Worm (Caenorhabditis elegans) whole organism, L4/young adult: Measurements from ENCODE around the gene C13F10.1.

ENCODE experiments used
- W03F9.2 ChIP-seq: fragments of 150-350 bp; optimal IDR thresholded peaks from 2 replicates; lab custom pipeline; 2014; ENCODE audit warnings: missing biosample characterization, missing genetic modification characterization
- him-1 ChIP-seq: sonication (generic microtip); optimal IDR thresholded peaks from 2 replicates; lab custom pipeline; 2016; ENCODE audit warnings: missing genotype, missing genetic modification reagents, missing genetic modification characterization, missing compliant biosample characterization

- TF ChIP-seq him-1 (no peak), W03F9.2 (tag; lab: Kevin White, UChicago) (no peak)
Measured at ce11 chrV:7184549-7184948, 39.3 kb upstream of the C13F10.1 start, which contains the start of gene pitr-5.
